Fruit fly (Drosophila melanogaster) whole organism, adult: ENCODE measurements around the gene CG1703.
A peak's percentile ranks its signal among the peaks of the same experiment; 100 is the strongest.

Experiments used
- CG11617 ChIP-seq: fragments of 200-800 bp; sonication (Bioruptor generic); optimal IDR thresholded peaks from 2 replicates; lab custom pipeline; 2017; ENCODE audit warnings: mild to moderate bottlenecking, missing biosample characterization, missing genetic modification reagents, missing genetic modification characterization
- CG12768 ChIP-seq: fragments of 200-800 bp; sonication (Bioruptor generic); optimal IDR thresholded peaks from 2 replicates; lab custom pipeline; 2017; ENCODE audit warnings: missing biosample characterization, missing genetic modification characterization, mild to moderate bottlenecking, moderate library complexity, missing genetic modification reagents
- CG14711 ChIP-seq: fragments of 200-800 bp; sonication (Bioruptor generic); optimal IDR thresholded peaks from 2 replicates; lab custom pipeline; 2018; ENCODE audit warnings: missing biosample characterization, mild to moderate bottlenecking, missing genetic modification characterization, moderate library complexity
- CG1620 ChIP-seq: fragments of 200-800 bp; sonication (Bioruptor generic); optimal IDR thresholded peaks from 2 replicates; lab custom pipeline; 2016; ENCODE audit warnings: missing biosample characterization, missing genetic modification characterization
- CG33017 ChIP-seq: fragments of 200-800 bp; sonication (Bioruptor generic); optimal IDR thresholded peaks from 2 replicates; lab custom pipeline; 2018; ENCODE audit warnings: missing biosample characterization, mild to moderate bottlenecking, missing genetic modification characterization, moderate library complexity
- CG5204 ChIP-seq: fragments of 200-800 bp; sonication (Bioruptor generic); optimal IDR thresholded peaks from 2 replicates; lab custom pipeline; 2016; ENCODE audit warnings: missing biosample characterization, missing genetic modification characterization
- CG7045 ChIP-seq: fragments of 200-800 bp; sonication (Bioruptor generic); optimal IDR thresholded peaks from 2 replicates; lab custom pipeline; 2017; ENCODE audit warnings: missing biosample characterization, mild to moderate bottlenecking, missing genetic modification characterization
- CG7101 ChIP-seq: fragments of 200-800 bp; sonication (Bioruptor generic); optimal IDR thresholded peaks from 2 replicates; lab custom pipeline; 2018; ENCODE audit warnings: missing biosample characterization, mild to moderate bottlenecking, missing genetic modification characterization, moderate library complexity
- Clk ChIP-seq: fragments of 200-800 bp; sonication (Bioruptor generic); optimal IDR thresholded peaks from 2 replicates; lab custom pipeline; 2017; ENCODE audit warnings: missing biosample characterization, missing genetic modification characterization
- Crg-1 ChIP-seq: fragments of 200-800 bp; sonication (Bioruptor generic); optimal IDR thresholded peaks from 2 replicates; lab custom pipeline; 2016; ENCODE audit warnings: missing biosample characterization, missing genetic modification characterization
- Hr96 ChIP-seq: fragments of 200-800 bp; sonication (Bioruptor generic); optimal IDR thresholded peaks from 2 replicates; lab custom pipeline; 2016; ENCODE audit warnings: missing biosample characterization, missing genetic modification characterization
- Mnt ChIP-seq: fragments of 200-800 bp; sonication (Bioruptor generic); optimal IDR thresholded peaks from 2 replicates; lab custom pipeline; 2016; ENCODE audit warnings: missing biosample characterization, mild to moderate bottlenecking, missing genetic modification characterization
- bab1 ChIP-seq: fragments of 200-800 bp; sonication (Bioruptor generic); optimal IDR thresholded peaks from 3 replicates; lab custom pipeline; 2019; ENCODE audit warnings: missing biosample characterization, mild to moderate bottlenecking, missing genetic modification characterization, moderate library complexity
- cic ChIP-seq: fragments of 200-800 bp; sonication (Bioruptor generic); optimal IDR thresholded peaks from 2 replicates; lab custom pipeline; 2017; ENCODE audit warnings: missing biosample characterization, mild to moderate bottlenecking, missing genetic modification characterization, moderate library complexity
- cnc ChIP-seq, 2 experiments: fragments of >200 bp; optimal IDR thresholded peaks; 2 replicates each; lab custom pipeline; 2017
- kay ChIP-seq: fragments of 200-800 bp; sonication (Bioruptor generic); peaks from one replicate; lab custom pipeline; 2016; ENCODE audit warnings: missing biosample characterization, missing genetic modification characterization, borderline replicate concordance
- ovo ChIP-seq: fragments of 200-800 bp; sonication (Bioruptor generic); optimal IDR thresholded peaks from 2 replicates; lab custom pipeline; 2016; ENCODE audit warnings: missing biosample characterization, missing genetic modification characterization
- pad ChIP-seq: fragments of 200-800 bp; sonication (Bioruptor generic); optimal IDR thresholded peaks from 3 replicates; lab custom pipeline; 2017; ENCODE audit warnings: missing biosample characterization, missing genetic modification characterization, mild to moderate bottlenecking, moderate library complexity, missing genetic modification reagents
- tj ChIP-seq: fragments of 200-800 bp; sonication (Bioruptor generic); optimal IDR thresholded peaks from 3 replicates; lab custom pipeline; 2017; ENCODE audit warnings: missing biosample characterization, mild to moderate bottlenecking, missing genetic modification characterization, moderate library complexity
- toe ChIP-seq: fragments of 200-800 bp; sonication (Bioruptor generic); optimal IDR thresholded peaks from 2 replicates; lab custom pipeline; 2016; ENCODE audit warnings: missing biosample characterization, missing genetic modification characterization

The CG1703 gene

DNA sequence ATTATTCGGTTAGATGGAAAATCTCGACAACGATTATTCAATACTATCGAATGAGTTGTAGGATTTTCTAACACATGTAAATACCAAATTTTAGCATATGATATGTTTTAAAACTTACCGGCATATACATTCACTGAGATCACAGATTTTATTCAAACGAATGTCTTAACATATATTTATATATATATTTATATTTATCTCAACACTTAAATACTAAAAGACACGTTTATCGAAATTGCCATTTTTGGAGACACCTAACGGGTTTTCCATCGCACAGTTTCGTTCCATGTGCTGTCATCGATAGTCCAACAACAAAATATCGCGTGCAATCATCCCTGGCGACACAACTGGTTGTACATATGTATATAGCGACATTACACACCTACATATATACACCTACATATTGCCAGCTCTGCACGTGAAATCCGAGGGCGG is at the start of gene CG1703, which contains the start of gene CG2247:
Gene CG1703 (plus strand): TSS at position 283 of the 435 bp plus-strand sequence.
Gene CG2247 (minus strand): TSS at position 8 of the 435 bp plus-strand sequence.
- TF ChIP-seq CG7101 = peak; percentile 22
- peak; percentile 11 for TF ChIP-seq cic (GFP tag; lab: Kevin White, UChicago)
- no peak for TF ChIP-seq tj (GFP tag; lab: Kevin White, UChicago)
- peak; percentile 85 for TF ChIP-seq Mnt (GFP tag; lab: Kevin White, UChicago)
- peak; percentile 11 for TF ChIP-seq bab1 (GFP tag; lab: Kevin White, UChicago)
- peak; percentile 94 for TF ChIP-seq ovo (GFP tag; lab: Kevin White, UChicago)
- TF ChIP-seq CG12768 (GFP tag; lab: Kevin White, UChicago) = no peak

DNA sequence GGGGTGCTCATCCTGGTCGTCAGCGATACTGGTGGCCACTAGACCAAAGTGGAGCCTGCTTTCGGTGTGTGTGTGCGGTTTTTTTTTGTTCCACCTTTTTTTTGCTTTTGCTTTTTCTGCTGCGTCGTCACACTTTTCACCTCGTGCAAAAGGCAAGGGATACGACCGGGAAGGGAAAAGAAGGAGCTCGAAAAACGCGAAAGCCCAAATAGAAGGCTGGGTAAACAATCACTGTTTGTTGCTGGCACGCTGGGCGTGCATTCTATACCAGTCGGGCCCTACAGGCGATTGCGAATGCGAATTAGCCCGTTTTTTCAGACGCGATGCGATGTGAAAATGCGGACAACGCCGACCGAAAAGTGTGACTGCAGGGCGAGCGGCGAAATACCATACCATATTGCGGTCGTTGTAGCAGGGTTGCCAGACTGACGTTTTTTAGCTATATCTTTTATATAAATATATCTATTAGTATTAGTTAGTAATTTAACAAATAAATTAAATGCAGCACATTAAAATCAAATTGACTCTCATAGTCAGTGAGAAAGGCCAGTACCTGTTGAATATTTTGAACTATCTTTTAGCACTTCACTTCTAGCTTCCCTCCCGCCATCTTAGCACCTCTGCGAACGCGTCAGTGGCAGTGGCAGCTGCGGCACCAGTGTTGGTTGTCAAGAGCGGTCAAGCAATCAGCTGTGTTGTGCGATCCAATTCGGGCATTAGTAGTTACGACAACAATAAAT is 41.6 kb upstream of the CG1703 start, which contains the start of the genes Polr2A and CG11699:
Gene Polr2A (minus strand): TSS at position 371 of the 740 bp plus-strand sequence.
Gene CG11699 (plus strand): TSS at position 666 of the 740 bp plus-strand sequence.
- TF ChIP-seq Mnt (GFP tag; lab: Kevin White, UChicago) (peak; percentile 85), CG5204 (GFP tag; lab: Kevin White, UChicago) (no peak), Crg-1 (GFP tag; lab: Kevin White, UChicago) (peak; percentile 71), cnc (optimal IDR thresholded peaks at IDR 0.05; lab: Kevin White, UChicago) (no peak), kay (GFP tag; lab: Kevin White, UChicago) (no peak), CG12768 (GFP tag; lab: Kevin White, UChicago) (no peak), CG11617 (GFP tag; lab: Kevin White, UChicago) (peak; percentile 66), pad (peak; percentile 73), CG7101 (peak; percentile 73), CG14711 (tag; lab: Kevin White, UChicago) (peak; percentile 73), cic (GFP tag; lab: Kevin White, UChicago) (peak; percentile 15), ovo (GFP tag; lab: Kevin White, UChicago) (peak; percentile 48), bab1 (GFP tag; lab: Kevin White, UChicago) (peak; percentile 78), Clk (peak; percentile 33), toe (GFP tag; lab: Kevin White, UChicago) (peak; percentile 7), Hr96 (GFP tag; lab: Kevin White, UChicago) (no peak), CG1620 (GFP tag; lab: Kevin White, UChicago) (peak; percentile 50), CG7045 (no peak), CG33017 (tag; lab: Kevin White, UChicago) (no peak), tj (GFP tag; lab: Kevin White, UChicago) (peak; percentile 95)

DNA sequence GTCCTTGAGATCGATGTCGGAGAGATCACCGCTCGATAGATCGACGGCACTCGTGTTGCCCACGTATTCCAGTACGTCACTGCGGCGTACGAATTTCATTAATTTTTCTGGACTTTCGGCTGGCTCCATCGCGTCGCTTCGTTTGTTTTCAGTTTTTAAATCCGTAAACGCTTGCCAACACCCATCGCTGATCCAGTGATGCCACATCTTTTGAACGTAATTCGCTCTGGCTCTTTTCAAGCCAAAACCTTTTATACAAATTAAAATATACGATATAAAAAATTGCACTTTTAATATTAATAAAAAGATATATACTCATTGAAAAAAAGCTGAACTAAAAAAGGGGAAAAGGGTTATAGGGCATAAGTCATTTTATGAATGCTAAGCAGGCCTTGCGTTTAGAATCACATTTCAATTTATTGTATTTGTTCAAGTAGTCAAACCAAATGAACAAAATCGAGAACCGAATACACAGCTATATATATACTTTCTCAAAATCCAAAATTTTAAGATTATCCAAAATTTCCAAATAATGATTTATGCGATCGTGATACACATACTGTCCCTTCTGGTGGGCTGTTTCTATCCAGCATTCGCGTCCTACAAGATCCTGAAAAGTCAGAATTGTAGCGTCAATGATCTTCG is 39.3 kb upstream of the CG1703 start, which contains the start of the genes Kmn1 and Reepl1:
Gene Kmn1 (minus strand): TSS at position 173 of the 645 bp plus-strand sequence.
Gene Reepl1 (plus strand): TSS at position 438 of the 645 bp plus-strand sequence.
- TF ChIP-seq cnc (optimal IDR thresholded peaks at IDR 0.05; lab: Kevin White, UChicago) = no peak
- TF ChIP-seq bab1 (GFP tag; lab: Kevin White, UChicago) = no peak
- TF ChIP-seq pad = no peak
- TF ChIP-seq CG7101 = peak; percentile 46
- no peak for TF ChIP-seq Clk
- no peak for TF ChIP-seq toe (GFP tag; lab: Kevin White, UChicago)
- TF ChIP-seq ovo (GFP tag; lab: Kevin White, UChicago) = no peak
- TF ChIP-seq Hr96 (GFP tag; lab: Kevin White, UChicago) = no peak
- no peak for TF ChIP-seq Crg-1 (GFP tag; lab: Kevin White, UChicago)

DNA sequence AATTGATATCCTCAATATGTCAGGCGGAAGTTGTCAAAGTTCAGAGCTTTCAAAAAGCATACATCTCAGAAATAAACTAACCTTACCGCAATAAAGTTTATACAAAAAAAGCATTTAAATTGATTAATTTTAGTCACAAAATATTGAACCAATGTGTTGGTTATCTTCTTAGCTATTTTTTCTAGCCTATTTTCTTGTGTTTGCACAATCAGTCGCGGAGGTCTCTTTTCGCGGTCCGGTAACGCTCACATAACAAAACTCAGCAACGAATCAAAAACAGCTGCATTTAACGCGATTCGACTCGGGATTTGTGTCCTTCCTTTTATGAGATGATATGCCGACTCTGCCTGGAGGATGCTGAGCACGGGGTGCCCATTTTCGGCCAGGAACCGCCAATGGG is 38.2 kb upstream of the CG1703 start, which contains the start of gene CG11696:
Gene CG11696 (plus strand): TSS at position 203 of the 400 bp plus-strand sequence.
- TF ChIP-seq CG5204 (GFP tag; lab: Kevin White, UChicago) (no peak), kay (GFP tag; lab: Kevin White, UChicago) (no peak), CG33017 (tag; lab: Kevin White, UChicago) (no peak), CG14711 (tag; lab: Kevin White, UChicago) (no peak), toe (GFP tag; lab: Kevin White, UChicago) (no peak), cic (GFP tag; lab: Kevin White, UChicago) (no peak), bab1 (GFP tag; lab: Kevin White, UChicago) (no peak), CG7101 (no peak)

DNA sequence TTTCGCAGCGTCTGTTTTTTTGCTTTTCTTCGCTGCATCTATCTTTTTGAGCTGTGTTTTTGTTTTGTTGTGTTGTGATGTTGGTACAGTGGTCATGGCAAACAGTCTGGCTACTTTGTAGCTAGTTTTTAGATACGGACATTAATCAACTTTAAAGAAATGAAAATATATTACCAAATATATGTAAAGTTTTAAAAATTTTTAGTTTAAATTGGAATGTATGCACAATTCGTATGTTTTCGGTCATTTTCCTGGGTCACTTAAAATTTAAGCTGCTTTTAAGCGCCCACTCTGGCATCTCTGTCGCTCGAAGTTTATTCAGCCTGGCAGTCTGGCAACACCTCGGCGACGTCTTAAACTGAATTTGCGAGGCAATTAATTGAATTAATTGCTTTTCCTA is 35.2 kb upstream of the CG1703 start, which contains the start of gene CG11695:
Gene CG11695 (plus strand): TSS at position 344 of the 400 bp plus-strand sequence.
- TF ChIP-seq CG7045 (peak; percentile 55), cic (GFP tag; lab: Kevin White, UChicago) (peak; percentile 5), tj (GFP tag; lab: Kevin White, UChicago) (peak; percentile 59), pad (peak; percentile 68), kay (GFP tag; lab: Kevin White, UChicago) (no peak), bab1 (GFP tag; lab: Kevin White, UChicago) (peak; percentile 90), CG33017 (tag; lab: Kevin White, UChicago) (no peak), CG5204 (GFP tag; lab: Kevin White, UChicago) (no peak), Mnt (GFP tag; lab: Kevin White, UChicago) (peak; percentile 77), CG14711 (tag; lab: Kevin White, UChicago) (peak; percentile 77), Hr96 (GFP tag; lab: Kevin White, UChicago) (no peak), toe (GFP tag; lab: Kevin White, UChicago) (no peak), ovo (GFP tag; lab: Kevin White, UChicago) (peak; percentile 47), CG11617 (GFP tag; lab: Kevin White, UChicago) (peak; percentile 79), Crg-1 (GFP tag; lab: Kevin White, UChicago) (peak; percentile 42), CG12768 (GFP tag; lab: Kevin White, UChicago) (peak; percentile 62), CG7101 (peak; percentile 85), Clk (no peak), cnc (optimal IDR thresholded peaks at IDR 0.05; lab: Kevin White, UChicago) (no peak), CG1620 (GFP tag; lab: Kevin White, UChicago) (peak; percentile 81)
